Fruit fly (Drosophila melanogaster) Kc167 (cell line): ENCODE measurements around the gene CG14866.

Experiments
- h ChIP-seq: fragments of >200 bp; optimal IDR thresholded peaks from 3 replicates; lab custom pipeline; 2018; ENCODE audit warnings: missing external identifiers
- insv ChIP-seq: fragments of >200 bp; optimal IDR thresholded peaks from 3 replicates; lab custom pipeline; 2018; ENCODE audit warnings: missing external identifiers
- psq ChIP-seq: fragments of >200 bp; optimal IDR thresholded peaks from 2 replicates; lab custom pipeline; 2017; ENCODE audit warnings: missing external identifiers
- ttk ChIP-seq: sonication (Bioruptor generic); optimal IDR thresholded peaks from 2 replicates; lab custom pipeline; 2017; ENCODE audit warnings: missing external identifiers

dm6 chr3R:15340052-15340732 lies 23.9 kb downstream of the CG14866 start, which contains the start of gene SerRS-m:
- TF ChIP-seq h (lab: Kevin White, UChicago): no peak
- no peak for TF ChIP-seq psq (lab: Kevin White, UChicago)
- no peak for TF ChIP-seq insv (lab: Kevin White, UChicago)
- no peak for TF ChIP-seq ttk (lab: Kevin White, UChicago)
